Worm (Caenorhabditis elegans): Measurements from ENCODE around the gene F35E12.10.

DNA sequence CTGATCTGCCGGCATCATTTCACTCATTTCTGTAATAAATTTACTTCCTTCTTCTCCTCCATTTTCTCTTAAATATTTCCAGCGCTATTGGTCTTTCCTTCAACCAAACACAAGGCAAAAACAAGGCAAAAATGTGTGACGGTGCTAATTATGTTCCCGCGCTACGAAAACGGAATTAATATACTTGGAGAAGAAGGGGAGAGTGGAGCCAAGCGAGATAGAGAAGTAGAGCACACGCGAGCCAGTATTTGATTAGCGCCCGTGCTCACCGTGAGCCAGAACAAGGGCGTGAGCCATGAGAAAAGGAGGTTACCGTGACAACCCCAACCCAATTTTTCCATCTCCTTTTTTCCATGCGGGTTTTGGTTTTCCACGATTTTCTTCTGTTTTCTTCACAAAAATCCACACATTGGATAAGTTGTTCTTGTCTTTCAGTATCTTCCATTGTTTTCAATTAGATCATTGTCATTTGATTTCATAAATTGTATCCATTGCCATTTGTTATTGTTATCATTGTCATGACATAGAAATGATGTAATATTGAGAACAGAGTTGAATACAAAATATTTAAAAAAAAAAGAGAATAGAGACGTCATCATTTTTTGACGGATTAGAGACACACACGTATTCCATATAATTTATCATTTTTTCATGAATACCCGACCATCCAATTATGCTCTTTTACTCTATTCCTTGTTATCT is 14.0 kb upstream of the F35E12.10 start, which contains the start of gene F20G2.6:
- no peak for TF ChIP-seq unc-30 (tag; optimal IDR thresholded peaks at IDR 0.05)
- TF ChIP-seq ces-1 (GFP tag; optimal IDR thresholded peaks at IDR 0.05) = no peak
- no peak for TF ChIP-seq ama-1 (optimal IDR thresholded peaks at IDR 0.05)
- TF ChIP-seq lin-15B (tag; optimal IDR thresholded peaks at IDR 0.05) = no peak
- TF ChIP-seq zag-1 (tag; optimal IDR thresholded peaks at IDR 0.05) = no peak

Measured in whole organism, L1 larva.